Fruit fly (Drosophila melanogaster) whole organism, embryonic: ENCODE results near the gene CG1986.

Experiments
- Blimp-1 ChIP-seq: fragments of 200-800 bp; sonication (Bioruptor generic); optimal IDR thresholded peaks from 3 replicates; lab custom pipeline; 2018; ENCODE audit warnings: missing biosample characterization, missing genetic modification characterization, mild to moderate bottlenecking, moderate library complexity, missing genetic modification reagents
- CG10209 ChIP-seq: fragments of 200-800 bp; sonication (Bioruptor generic); optimal IDR thresholded peaks from 3 replicates; lab custom pipeline; 2017; ENCODE audit warnings: missing biosample characterization, mild to moderate bottlenecking, missing genetic modification characterization, missing genetic modification reagents
- CG1024 ChIP-seq: fragments of 200-800 bp; sonication (Bioruptor generic); IDR thresholded peaks from 2 replicates; pipeline ENCODE4 v1.3.6; 2022; ENCODE audit warnings: missing biosample characterization, missing genetic modification characterization
- CG11247 ChIP-seq: fragments of 200-800 bp; sonication (Bioruptor generic); IDR thresholded peaks from 2 replicates; pipeline ENCODE4 v1.3.6; 2022; ENCODE audit warnings: missing biosample characterization, missing genetic modification characterization
- CG11695 ChIP-seq: fragments of 200-800 bp; sonication (Bioruptor generic); IDR thresholded peaks from 3 replicates; pipeline ENCODE4 v1.3.6; 2022; ENCODE audit warnings: missing biosample characterization, missing genetic modification characterization
- CG13296 ChIP-seq: fragments of 200-800 bp; sonication (Bioruptor generic); optimal IDR thresholded peaks from 3 replicates; lab custom pipeline; 2018; ENCODE audit warnings: missing biosample characterization, mild to moderate bottlenecking, missing genetic modification characterization
- CG13624 ChIP-seq: fragments of 200-800 bp; sonication (Bioruptor generic); optimal IDR thresholded peaks from 2 replicates; lab custom pipeline; 2016; ENCODE audit warnings: missing biosample characterization, missing genetic modification characterization
- CG16815 ChIP-seq: fragments of 200-800 bp; sonication (Bioruptor generic); optimal IDR thresholded peaks from 3 replicates; lab custom pipeline; 2017; ENCODE audit warnings: missing biosample characterization, mild to moderate bottlenecking, missing genetic modification characterization
- CG16863 ChIP-seq: fragments of 200-800 bp; sonication (Bioruptor generic); optimal IDR thresholded peaks from 3 replicates; lab custom pipeline; 2016; ENCODE audit warnings: missing biosample characterization, missing genetic modification characterization
- CG17361 ChIP-seq: fragments of 200-800 bp; sonication (Bioruptor generic); IDR thresholded peaks from 3 replicates; pipeline ENCODE4 v1.3.6; 2022; ENCODE audit warnings: missing biosample characterization, missing genetic modification characterization
- CG17802 ChIP-seq: fragments of 200-800 bp; sonication (Bioruptor generic); optimal IDR thresholded peaks from 2 replicates; lab custom pipeline; 2018; ENCODE audit warnings: missing biosample characterization, mild to moderate bottlenecking, missing genetic modification characterization, moderate library complexity
- CG2120 ChIP-seq: fragments of 200-800 bp; sonication (Bioruptor generic); optimal IDR thresholded peaks from 3 replicates; lab custom pipeline; 2016; ENCODE audit warnings: missing biosample characterization, missing genetic modification characterization
- CG3281 ChIP-seq: fragments of 200-800 bp; sonication (Bioruptor generic); optimal IDR thresholded peaks from 3 replicates; lab custom pipeline; 2017; ENCODE audit warnings: missing biosample characterization, mild to moderate bottlenecking, missing genetic modification characterization
- CG3847 ChIP-seq: fragments of 200-800 bp; sonication (Bioruptor generic); IDR thresholded peaks from 2 replicates; pipeline ENCODE4 v1.3.6; 2022; ENCODE audit warnings: missing biosample characterization, missing genetic modification characterization
- CG4404 ChIP-seq: fragments of 200-800 bp; sonication (Bioruptor generic); IDR thresholded peaks from 2 replicates; pipeline ENCODE4 v1.3.6; 2022; ENCODE audit warnings: missing biosample characterization, missing genetic modification characterization
- CG6254 ChIP-seq: fragments of 200-800 bp; sonication (Bioruptor generic); optimal IDR thresholded peaks from 3 replicates; lab custom pipeline; 2017; ENCODE audit warnings: mild to moderate bottlenecking, missing biosample characterization, missing genetic modification reagents, missing genetic modification characterization
- CG6689 ChIP-seq: fragments of 200-800 bp; sonication (Bioruptor generic); IDR thresholded peaks from 2 replicates; pipeline ENCODE4 v1.3.6; 2022; ENCODE audit warnings: missing biosample characterization, missing genetic modification characterization
- CG7928 ChIP-seq: fragments of 200-800 bp; sonication (Bioruptor generic); optimal IDR thresholded peaks from 2 replicates; lab custom pipeline; 2017; ENCODE audit warnings: missing biosample characterization, mild to moderate bottlenecking, missing genetic modification characterization
- CG9609 ChIP-seq: fragments of 200-800 bp; sonication (Bioruptor generic); optimal IDR thresholded peaks from 3 replicates; lab custom pipeline; 2016; ENCODE audit warnings: missing biosample characterization, missing genetic modification characterization
- Deaf1 ChIP-seq: fragments of 200-800 bp; optimal IDR thresholded peaks from 3 replicates; lab custom pipeline; 2019; ENCODE audit warnings: missing biosample characterization, mild to moderate bottlenecking, missing genetic modification characterization, moderate library complexity
- Dll ChIP-seq: fragments of 200-800 bp; sonication (Bioruptor generic); IDR thresholded peaks from 4 replicates; pipeline ENCODE4 v1.3.6; 2022; ENCODE audit warnings: missing biosample characterization, missing genetic modification characterization; ENCODE audit not compliant: partially characterized antibody
- Max ChIP-seq: fragments of 200-800 bp; sonication (Bioruptor generic); optimal IDR thresholded peaks from 2 replicates; lab custom pipeline; 2016; ENCODE audit warnings: missing biosample characterization, mild to moderate bottlenecking, missing genetic modification characterization
- Med ChIP-seq: fragments of 200-800 bp; sonication (Bioruptor generic); peaks from one replicate; lab custom pipeline; 2016; ENCODE audit warnings: missing biosample characterization, missing genetic modification characterization, mild to moderate bottlenecking, inconsistent platforms, moderate library complexity
- Rfx ChIP-seq: fragments of 200-800 bp; sonication (Bioruptor generic); IDR thresholded peaks from 2 replicates; pipeline ENCODE4 v1.3.6; 2022; ENCODE audit warnings: missing biosample characterization, missing genetic modification characterization
- Sox102F ChIP-seq: fragments of 200-800 bp; sonication (Bioruptor generic); optimal IDR thresholded peaks from 2 replicates; lab custom pipeline; 2018; ENCODE audit warnings: missing biosample characterization, mild to moderate bottlenecking, missing genetic modification characterization, moderate library complexity
- Stat92E ChIP-seq, 3 experiments: fragments of >200 bp in 2 of 3; fragments of 200-800 bp in 1 of 3; sonication (Bioruptor generic) in 1 of 3; optimal IDR thresholded peaks; 2 replicates each; lab custom pipeline; 2017 to 2019; ENCODE audit warnings: missing biosample characterization in 3 of 3, missing genetic modification characterization in 3 of 3, mild to moderate bottlenecking in 1 of 3, moderate library complexity in 1 of 3
- al ChIP-seq: fragments of 200-800 bp; sonication (Bioruptor generic); IDR thresholded peaks from 2 replicates; pipeline ENCODE4 v1.3.6; 2022; ENCODE audit warnings: missing biosample characterization, missing genetic modification characterization
- ap ChIP-seq: fragments of 200-800 bp; sonication (Bioruptor generic); IDR thresholded peaks from 2 replicates; pipeline ENCODE4 v1.3.6; 2022; ENCODE audit warnings: missing biosample characterization, missing genetic modification characterization
- bsh ChIP-seq, 2 experiments: fragments of 200-800 bp; sonication (Bioruptor generic); optimal IDR thresholded peaks; 2 replicates each; lab custom pipeline; 2017 to 2018; ENCODE audit warnings: mild to moderate bottlenecking in 2 of 2, missing biosample characterization in 2 of 2, missing genetic modification characterization in 2 of 2, moderate library complexity in 1 of 2
- btn ChIP-seq: fragments of 200-800 bp; sonication (Bioruptor generic); optimal IDR thresholded peaks from 2 replicates; lab custom pipeline; 2016; ENCODE audit warnings: missing biosample characterization, missing genetic modification characterization
- cad ChIP-seq: fragments of >200 bp; optimal IDR thresholded peaks from 2 replicates; lab custom pipeline; 2017; ENCODE audit warnings: missing biosample characterization, missing genetic modification characterization
- cas ChIP-seq: fragments of 200-800 bp; sonication (Bioruptor generic); IDR thresholded peaks from 2 replicates; pipeline ENCODE4 v1.3.6; 2022; ENCODE audit warnings: missing biosample characterization, missing genetic modification characterization
- ci ChIP-seq: fragments of 200-800 bp; sonication (Bioruptor generic); IDR thresholded peaks from 3 replicates; pipeline ENCODE4 v1.3.6; 2022; ENCODE audit warnings: missing biosample characterization, missing genetic modification characterization
- dimm ChIP-seq: fragments of 200-800 bp; sonication (Bioruptor generic); IDR thresholded peaks from 2 replicates; pipeline ENCODE4 v1.3.6; 2022; ENCODE audit warnings: missing biosample characterization, missing genetic modification characterization
- dysf ChIP-seq: fragments of 200-800 bp; sonication (Bioruptor generic); IDR thresholded peaks from 3 replicates; pipeline ENCODE4 v1.3.6; 2022; ENCODE audit warnings: missing biosample characterization, missing genetic modification characterization
- esg ChIP-seq: fragments of 200-800 bp; sonication (Bioruptor generic); conservative IDR thresholded peaks from 2 replicates; pipeline ENCODE4 v1.3.6; 2022; ENCODE audit warnings: missing biosample characterization, missing genetic modification characterization
- fd3F ChIP-seq: fragments of 200-800 bp; sonication (Bioruptor generic); optimal IDR thresholded peaks from 2 replicates; lab custom pipeline; 2018; ENCODE audit warnings: missing biosample characterization, mild to moderate bottlenecking, missing genetic modification characterization, moderate library complexity
- inv ChIP-seq: fragments of 200-800 bp; sonication (Bioruptor generic); IDR thresholded peaks from 2 replicates; pipeline ENCODE4 v1.3.6; 2022; ENCODE audit warnings: missing biosample characterization, missing genetic modification characterization; ENCODE audit not compliant: partially characterized antibody
- lilli ChIP-seq: fragments of 200-800 bp; sonication (Bioruptor generic); optimal IDR thresholded peaks from 3 replicates; lab custom pipeline; 2016; ENCODE audit warnings: missing biosample characterization, missing genetic modification characterization
- pan ChIP-seq, 4 experiments: fragments of >200 bp in 3 of 4; fragments of 200-800 bp in 1 of 4; sonication (Bioruptor generic) in 1 of 4; optimal IDR thresholded peaks in 3 of 4; IDR thresholded peaks in 1 of 4; 2 replicates each; pipeline versions ENCODE4 v1.3.6 to Lab custom; 2017 to 2022; ENCODE audit warnings: missing biosample characterization in 2 of 4, missing genetic modification characterization in 2 of 4, mixed read lengths in 1 of 4
- prd ChIP-seq, 3 experiments: fragments of >200 bp in 2 of 3; fragments of 200-800 bp in 1 of 3; sonication (Bioruptor generic) in 1 of 3; optimal IDR thresholded peaks in 2 of 3; IDR thresholded peaks in 1 of 3; 2 replicates in 2 of 3; 3 replicates in 1 of 3; pipeline versions ENCODE4 v1.3.6 to Lab custom; 2017 to 2022; ENCODE audit warnings: missing biosample characterization in 1 of 3, missing genetic modification characterization in 1 of 3
- ranshi ChIP-seq: fragments of 200-800 bp; sonication (Bioruptor generic); IDR thresholded peaks from 2 replicates; pipeline ENCODE4 v1.3.6; 2022; ENCODE audit warnings: missing biosample characterization, missing genetic modification characterization
- scrt ChIP-seq: fragments of 200-800 bp; sonication (Bioruptor generic); optimal IDR thresholded peaks from 2 replicates; lab custom pipeline; 2018; ENCODE audit warnings: missing biosample characterization, mild to moderate bottlenecking, missing genetic modification characterization, moderate library complexity
- sens-2 ChIP-seq: fragments of 200-800 bp; sonication (Bioruptor generic); IDR thresholded peaks from 2 replicates; pipeline ENCODE4 v1.3.6; 2022; ENCODE audit warnings: missing biosample characterization, missing genetic modification characterization
- sisA ChIP-seq: fragments of 200-800 bp; sonication (Bioruptor generic); IDR thresholded peaks from 2 replicates; pipeline ENCODE4 v1.3.6; 2022; ENCODE audit warnings: missing biosample characterization, missing genetic modification characterization
- tgo ChIP-seq: fragments of 200-800 bp; sonication (Bioruptor generic); IDR thresholded peaks from 3 replicates; pipeline ENCODE4 v1.3.6; 2022; ENCODE audit warnings: missing biosample characterization, missing genetic modification characterization
- usp ChIP-seq: fragments of >200 bp; optimal IDR thresholded peaks from 2 replicates; lab custom pipeline; 2017; ENCODE audit warnings: missing biosample characterization, missing genetic modification characterization
- wek ChIP-seq: fragments of 200-800 bp; sonication (Bioruptor generic); optimal IDR thresholded peaks from 3 replicates; lab custom pipeline; 2018; ENCODE audit warnings: missing biosample characterization, mild to moderate bottlenecking, missing genetic modification characterization, moderate library complexity
- zfh1 ChIP-seq: fragments of 200-800 bp; sonication (Bioruptor generic); IDR thresholded peaks from 3 replicates; pipeline ENCODE4 v1.3.6; 2022; ENCODE audit warnings: missing biosample characterization, missing genetic modification characterization

Gene CG1986

dm6 chrX:9892834-9893233, 18.1 kb downstream of the CG1986 start (continued):
- TF ChIP-seq cad (GFP tag; lab: Kevin White, UChicago) (no peak), inv (no peak), CG1024 (GFP tag; lab: Robert Waterston, UW) (0 out of 2 replicates have a peak, but pooled peaks have one; percentile 33), CG17361 (GFP tag; lab: Robert Waterston, UW) (0 out of 3 replicates have a peak, but pooled peaks have one; percentile 12), Max (GFP tag; lab: Kevin White, UChicago) (no peak), Stat92E (GFP tag; optimal IDR thresholded peaks at IDR 0.05; lab: Kevin White, UChicago) (no peak), al (GFP tag; lab: Robert Waterston, UW) (0 out of 2 replicates have a peak, but pooled peaks have one; percentile 30), CG6254 (GFP tag; lab: Kevin White, UChicago) (no peak), CG3281 (GFP tag; lab: Kevin White, UChicago) (no peak), CG10209 (peak; percentile 30), CG13296 (no peak), zfh1 (0 out of 3 replicates have a peak, but pooled peaks have one; percentile 43), Dll (no peak), CG9609 (peak; percentile 1), ap (GFP tag; lab: Robert Waterston, UW) (0 out of 2 replicates have a peak, but pooled peaks have one; percentile 10), Rfx (peak; percentile 51; the same call in 1 of the 2 replicates), usp (GFP tag; lab: Kevin White, UChicago) (no peak), sisA (GFP tag; lab: Robert Waterston, UW) (peak; percentile 51), lilli (peak; percentile 23), CG11247 (GFP tag; lab: Robert Waterston, UW) (0 out of 2 replicates have a peak, but pooled peaks have one; percentile 32), CG16815 (GFP tag; lab: Kevin White, UChicago) (no peak), ranshi (peak; percentile 64), wek (GFP tag; lab: Kevin White, UChicago) (no peak), bsh (GFP tag; optimal IDR thresholded peaks at IDR 0.05; lab: Kevin White, UChicago) (peak in 1 of 2 experiments; percentile 50), CG7928 (no peak), scrt (GFP tag; lab: Kevin White, UChicago) (no peak), CG11695 (GFP tag; lab: Robert Waterston, UW) (no peak), Blimp-1 (GFP tag; lab: Kevin White, UChicago) (peak; percentile 47), dysf (GFP tag; lab: Robert Waterston, UW) (peak; percentile 61; the same call in 2 of the 3 replicates), CG6689 (GFP tag; lab: Robert Waterston, UW) (peak; percentile 60), sens-2 (GFP tag; lab: Robert Waterston, UW) (peak; percentile 46; the same call in 1 of the 2 replicates), Deaf1 (tag; lab: Kevin White, UChicago) (no peak), btn (GFP tag; lab: Kevin White, UChicago) (no peak), Sox102F (GFP tag; lab: Kevin White, UChicago) (peak; percentile 52), cas (no peak), prd (optimal IDR thresholded peaks at IDR 0.05; lab: Kevin White, UChicago) (no peak), prd (GFP tag; IDR thresholded peaks at IDR 0.05; lab: Robert Waterston, UW) (peak; percentile 63; the same call in 2 of the 3 replicates), CG2120 (peak; percentile 45), pan (optimal IDR thresholded peaks at IDR 0.05; lab: Kevin White, UChicago) (no peak), pan (GFP tag; optimal IDR thresholded peaks at IDR 0.05 in 1 of 2, IDR thresholded peaks at IDR 0.05 in 1 of 2) (peak in 1 of 2 experiments; percentile 69), CG13624 (GFP tag; lab: Kevin White, UChicago) (no peak), CG16863 (GFP tag; lab: Kevin White, UChicago) (no peak), Med (GFP tag; lab: Kevin White, UChicago) (peak; percentile 80), CG17802 (tag; lab: Kevin White, UChicago) (no peak), ci (GFP tag; lab: Robert Waterston, UW) (peak; percentile 58; the same call in 1 of the 3 replicates), dimm (GFP tag; lab: Robert Waterston, UW) (0 out of 2 replicates have a peak, but pooled peaks have one; percentile 30), CG4404 (GFP tag; lab: Robert Waterston, UW) (0 out of 2 replicates have a peak, but pooled peaks have one; percentile 14), fd3F (GFP tag; lab: Kevin White, UChicago) (no peak), CG3847 (GFP tag; lab: Robert Waterston, UW) (0 out of 2 replicates have a peak, but pooled peaks have one; percentile 19), tgo (GFP tag; lab: Robert Waterston, UW) (peak; percentile 52; the same call in 2 of the 3 replicates), esg (GFP tag; lab: Robert Waterston, UW) (peak; percentile 48)
